Fruit fly (Drosophila melanogaster): ENCODE results near the gene CG33223.

CG33223 gene

dm6 chrX:8493473-8493872 is 9.8 kb upstream of the CG33223 start (continued):
- no peak for TF ChIP-seq CG10321 (GFP tag; IDR thresholded peaks at IDR 0.05)
- TF ChIP-seq danr (GFP tag; IDR thresholded peaks at IDR 0.05): peak; percentile 27; the same call in 1 of the 2 replicates
- 0 out of 2 replicates have a peak, but pooled peaks have one; percentile 28 for TF ChIP-seq stc (GFP tag; IDR thresholded peaks at IDR 0.05)
- TF ChIP-seq ATbp (GFP tag; optimal IDR thresholded peaks at IDR 0.05): no peak
- TF ChIP-seq scrt (GFP tag; optimal IDR thresholded peaks at IDR 0.05): peak; percentile 35
- TF ChIP-seq CG10654 (GFP tag; optimal IDR thresholded peaks at IDR 0.05): no peak
- TF ChIP-seq ac (GFP tag; optimal IDR thresholded peaks at IDR 0.05): no peak
- peak; percentile 58 for TF ChIP-seq Meics (GFP tag; optimal IDR thresholded peaks at IDR 0.05)
- TF ChIP-seq ap (GFP tag; IDR thresholded peaks at IDR 0.05): 0 out of 2 replicates have a peak, but pooled peaks have one; percentile 18
- peak; percentile 29; the same call in 1 of the 2 replicates for TF ChIP-seq al (GFP tag; IDR thresholded peaks at IDR 0.05)
- no peak for TF ChIP-seq pros (GFP tag; optimal IDR thresholded peaks at IDR 0.05)
- no peak for TF ChIP-seq CG5953 (GFP tag; IDR thresholded peaks at IDR 0.05)
- no peak for TF ChIP-seq dmrt11E (tag; optimal IDR thresholded peaks at IDR 0.05)
- TF ChIP-seq Fer1 (GFP tag; optimal IDR thresholded peaks at IDR 0.05): peak; percentile 36
- peak; percentile 46 for TF ChIP-seq Bteb2 (GFP tag; optimal IDR thresholded peaks at IDR 0.05)
- no peak for TF ChIP-seq CG3995 (GFP tag; optimal IDR thresholded peaks at IDR 0.05)
- TF ChIP-seq dimm (GFP tag; IDR thresholded peaks at IDR 0.05): no peak
- no peak for TF ChIP-seq B-H2 (GFP tag; optimal IDR thresholded peaks at IDR 0.05)
- TF ChIP-seq emc (GFP tag; optimal IDR thresholded peaks at IDR 0.05): no peak
- TF ChIP-seq dmrt99B (tag; optimal IDR thresholded peaks at IDR 0.05): peak; percentile 38
- TF ChIP-seq pzg (GFP tag; optimal IDR thresholded peaks at IDR 0.05): no peak

DNA sequence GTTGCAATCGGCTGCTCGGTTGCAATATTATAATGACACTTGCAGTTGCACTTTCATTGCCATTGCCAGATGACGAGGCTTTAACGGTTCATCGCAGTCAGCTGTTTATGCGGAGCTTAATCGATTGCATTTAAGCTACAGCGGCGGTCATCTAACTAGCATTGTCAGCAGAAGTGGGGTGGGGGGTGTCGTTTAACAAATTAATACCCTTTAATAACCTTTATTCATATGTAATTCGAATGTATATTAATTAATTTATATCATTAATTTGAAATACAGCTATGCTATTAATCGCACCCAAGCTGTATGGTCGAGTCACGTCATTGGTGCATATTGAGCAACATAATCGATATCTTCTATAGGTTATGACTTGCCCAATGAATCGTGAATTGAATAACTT is 9.2 kb upstream of the CG33223 start:
- TF ChIP-seq CG11398 (GFP tag; optimal IDR thresholded peaks at IDR 0.05) (no peak), ftz-f1 (GFP tag; optimal IDR thresholded peaks at IDR 0.05) (no peak), NC2β (GFP tag; optimal IDR thresholded peaks at IDR 0.05) (no peak), cad (GFP tag; optimal IDR thresholded peaks at IDR 0.05) (no peak), gsb (GFP tag; IDR thresholded peaks at IDR 0.05) (no peak; the same call in 1 of the 2 replicates), CG4730 (GFP tag; IDR thresholded peaks at IDR 0.05) (peak; percentile 66), kay (GFP tag; optimal IDR thresholded peaks at IDR 0.05) (peak; percentile 54), inv (GFP tag; IDR thresholded peaks at IDR 0.05; ENCODE audit: partially characterized antibody) (no peak), Kr (GFP tag; optimal IDR thresholded peaks at IDR 0.05) (no peak), CG16779 (GFP tag; IDR thresholded peaks at IDR 0.05) (no peak), abd-A (tag; optimal IDR thresholded peaks at IDR 0.05) (no peak), unc-4 (GFP tag; IDR thresholded peaks at IDR 0.05; ENCODE audit: partially characterized antibody) (no peak), CG8359 (GFP tag; optimal IDR thresholded peaks at IDR 0.05; ENCODE audit: borderline replicate concordance) (peak; percentile 59), CG18476 (GFP tag; optimal IDR thresholded peaks at IDR 0.05) (peak; percentile 5), CG2875 (GFP tag; optimal IDR thresholded peaks at IDR 0.05) (peak; percentile 78), CG11723 (GFP tag; optimal IDR thresholded peaks at IDR 0.05) (peak; percentile 61), Dbx (GFP tag; IDR thresholded peaks at IDR 0.05) (0 out of 3 replicates have a peak, but pooled peaks have one; percentile 16), CG13424 (tag; optimal IDR thresholded peaks at IDR 0.05) (peak; percentile 83), H15 (GFP tag; IDR thresholded peaks at IDR 0.05) (peak; percentile 82), CG17612 (GFP tag; IDR thresholded peaks at IDR 0.05) (no peak), tgo (GFP tag; IDR thresholded peaks at IDR 0.05) (peak; percentile 82), esg (GFP tag; conservative IDR thresholded peaks at IDR 0.05) (peak; percentile 78), zen (tag; optimal IDR thresholded peaks at IDR 0.05) (peak; percentile 45), CG33557 (GFP tag; optimal IDR thresholded peaks at IDR 0.05) (no peak), Sin3A (optimal IDR thresholded peaks at IDR 0.05) (no peak), Hr78 (GFP tag; optimal IDR thresholded peaks at IDR 0.05) (peak in 1 of 2 experiments; percentile 55), CG3838 (GFP tag; optimal IDR thresholded peaks at IDR 0.05) (no peak), CG6683 (GFP tag; optimal IDR thresholded peaks at IDR 0.05) (no peak), luna (GFP tag; optimal IDR thresholded peaks at IDR 0.05) (no peak), Pdp1 (GFP tag; optimal IDR thresholded peaks at IDR 0.05) (peak; percentile 17 to 46)
